Worm (Caenorhabditis elegans) whole organism, mixed stage, embryonic: ENCODE results near the gene C53A5.16.

Experiments used
- M03D4.4 ChIP-seq: sonication (generic microtip); optimal IDR thresholded peaks from 2 replicates; lab custom pipeline; 2017; ENCODE audit warnings: mild to moderate bottlenecking, missing genetic modification characterization, missing compliant biosample characterization
- ces-1 ChIP-seq: fragments of 150-350 bp; optimal IDR thresholded peaks from 2 replicates; lab custom pipeline; 2014; ENCODE audit warnings: missing biosample characterization, missing genetic modification reagents, missing genetic modification characterization
- mab-5 ChIP-seq: fragments of 150-350 bp; optimal IDR thresholded peaks from 2 replicates; lab custom pipeline; 2014; ENCODE audit warnings: missing biosample characterization, missing genetic modification characterization
- mep-1 ChIP-seq: fragments of 150-350 bp; optimal IDR thresholded peaks from 2 replicates; lab custom pipeline; 2017; ENCODE audit warnings: missing biosample characterization, missing genetic modification reagents, missing genetic modification characterization, inconsistent platforms
- nhr-237 ChIP-seq: fragments of 150-350 bp; optimal IDR thresholded peaks from 2 replicates; lab custom pipeline; 2014; ENCODE audit warnings: missing biosample characterization, missing genetic modification characterization
- nhr-76 ChIP-seq: sonication (generic microtip); optimal IDR thresholded peaks from 2 replicates; lab custom pipeline; 2017; ENCODE audit warnings: missing biosample characterization, missing genetic modification characterization
- pha-4 ChIP-seq: fragments of 150-350 bp; optimal IDR thresholded peaks from 2 replicates; lab custom pipeline; 2018; ENCODE audit warnings: missing biosample characterization, missing genetic modification reagents, missing genetic modification characterization
- snpc-4 ChIP-seq: fragments of 150-350 bp; optimal IDR thresholded peaks from 2 replicates; lab custom pipeline; 2014; ENCODE audit warnings: missing biosample characterization, missing genetic modification characterization
- unc-62 ChIP-seq: fragments of 150-350 bp; optimal IDR thresholded peaks from 2 replicates; lab custom pipeline; 2014; ENCODE audit warnings: missing biosample characterization, missing genetic modification reagents, missing genetic modification characterization
- zip-8 ChIP-seq: fragments of 150-350 bp; optimal IDR thresholded peaks from 2 replicates; lab custom pipeline; 2014; ENCODE audit warnings: missing biosample characterization, missing genetic modification characterization
- ztf-11 ChIP-seq: fragments of 150-350 bp; optimal IDR thresholded peaks from 2 replicates; lab custom pipeline; 2014; ENCODE audit warnings: missing biosample characterization, missing genetic modification characterization

- TF ChIP-seq mep-1 (tag; lab: Kevin White, UChicago) (no peak), M03D4.4 (tag; lab: Kevin White, UChicago) (no peak), snpc-4 (tag; lab: Kevin White, UChicago) (no peak), ces-1 (peak; percentile 86), ztf-11 (tag; lab: Kevin White, UChicago) (no peak), mab-5 (no peak), pha-4 (no peak), nhr-237 (no peak), unc-62 (GFP tag; lab: Kevin White, UChicago) (peak; percentile 27), zip-8 (tag; lab: Kevin White, UChicago) (no peak), nhr-76 (tag; lab: Kevin White, UChicago) (no peak)
Measured at ce11 chrV:14496446-14496845, 26.0 kb downstream of the C53A5.16 start.
